Worm (Caenorhabditis elegans) whole organism, L1 larva: ENCODE measurements around the gene lmtr-3.
A peak's percentile ranks its signal among the peaks of the same experiment; 100 is the strongest.

Source experiments
- C16A3.4 ChIP-seq: fragments of 150-350 bp; optimal IDR thresholded peaks from 2 replicates; lab custom pipeline; 2014; ENCODE audit warnings: missing biosample characterization, missing genetic modification characterization
- aha-1 ChIP-seq: fragments of 150-350 bp; optimal IDR thresholded peaks from 2 replicates; lab custom pipeline; 2014; ENCODE audit warnings: missing biosample characterization, missing genetic modification characterization
- alr-1 ChIP-seq: fragments of 200-800 bp; sonication (Bioruptor generic); optimal IDR thresholded peaks from 2 replicates; lab custom pipeline; 2018; ENCODE audit warnings: borderline replicate concordance, mild to moderate bottlenecking, missing genetic modification characterization, missing compliant biosample characterization
- aly-2 ChIP-seq: fragments of 150-350 bp; optimal IDR thresholded peaks from 2 replicates; lab custom pipeline; 2014; ENCODE audit warnings: missing biosample characterization, missing genetic modification characterization
- ama-1 ChIP-seq: fragments of 150-350 bp; optimal IDR thresholded peaks from 2 replicates; lab custom pipeline; 2014
- blmp-1 ChIP-seq: fragments of 150-350 bp; optimal IDR thresholded peaks from 2 replicates; lab custom pipeline; 2014; ENCODE audit warnings: missing biosample characterization, missing genetic modification characterization
- ceh-88 ChIP-seq: fragments of 200-800 bp; sonication (Bioruptor generic); IDR thresholded peaks from 2 replicates; pipeline ENCODE4 v1.3.6; 2022; ENCODE audit warnings: missing genetic modification characterization, missing compliant biosample characterization
- ces-1 ChIP-seq: fragments of 150-350 bp; optimal IDR thresholded peaks from 2 replicates; lab custom pipeline; 2014; ENCODE audit warnings: missing biosample characterization, missing genetic modification reagents, missing genetic modification characterization
- dsc-1 ChIP-seq: sonication (generic microtip); optimal IDR thresholded peaks from 2 replicates; lab custom pipeline; 2016; ENCODE audit warnings: mild to moderate bottlenecking, missing genetic modification characterization, missing compliant biosample characterization
- efl-1 ChIP-seq, 4 experiments: fragments of 150-350 bp; optimal IDR thresholded peaks in 3 of 4; peaks in 1 of 4; 1 replicate in 1 of 4; 2 replicates in 3 of 4; lab custom pipeline; 2014; ENCODE audit warnings: missing biosample characterization in 2 of 4, missing genetic modification characterization in 2 of 4, missing genetic modification reagents in 2 of 4
- egl-13 ChIP-seq: sonication (generic microtip); optimal IDR thresholded peaks from 2 replicates; lab custom pipeline; 2016; ENCODE audit warnings: missing genotype, missing genetic modification reagents, missing genetic modification characterization, missing compliant biosample characterization
- egl-27 ChIP-seq, 2 experiments: fragments of 150-350 bp in 1 of 2; sonication (generic microtip); optimal IDR thresholded peaks; 3 replicates each; lab custom pipeline; 2017 to 2018; ENCODE audit warnings: missing biosample characterization in 2 of 2, missing genetic modification characterization in 2 of 2, missing genetic modification reagents in 2 of 2
- elt-2 ChIP-seq: sonication (generic microtip); optimal IDR thresholded peaks from 2 replicates; lab custom pipeline; 2016; ENCODE audit warnings: missing genetic modification characterization, mild to moderate bottlenecking, inconsistent platforms, missing compliant biosample characterization, missing genetic modification reagents
- elt-3 ChIP-seq, 6 experiments: fragments of 150-350 bp in 1 of 6; sonication (generic microtip); optimal IDR thresholded peaks; 2 replicates each; lab custom pipeline; 2017 to 2018; ENCODE audit warnings: missing biosample characterization in 6 of 6, missing genetic modification characterization in 6 of 6, inconsistent platforms in 1 of 6
- ets-5 ChIP-seq: fragments of 200-800 bp; sonication (Bioruptor generic); IDR thresholded peaks from 2 replicates; pipeline ENCODE4 v1.3.6; 2022; ENCODE audit warnings: missing genetic modification characterization, missing compliant biosample characterization
- fkh-10 ChIP-seq: sonication (generic microtip); optimal IDR thresholded peaks from 2 replicates; lab custom pipeline; 2017; ENCODE audit warnings: missing biosample characterization, missing genetic modification reagents, missing genetic modification characterization
- fkh-4 ChIP-seq: sonication (generic microtip); optimal IDR thresholded peaks from 2 replicates; lab custom pipeline; 2016; ENCODE audit warnings: missing compliant biosample characterization, missing genetic modification characterization, borderline replicate concordance
- fkh-8 ChIP-seq: sonication (generic microtip); optimal IDR thresholded peaks from 2 replicates; lab custom pipeline; 2016; ENCODE audit warnings: mild to moderate bottlenecking, missing genetic modification characterization, missing compliant biosample characterization
- hlh-17 ChIP-seq: fragments of 200-800 bp; sonication (Bioruptor generic); optimal IDR thresholded peaks from 2 replicates; lab custom pipeline; 2018; ENCODE audit warnings: missing genetic modification characterization, mild to moderate bottlenecking, missing compliant biosample characterization, moderate library complexity, borderline replicate concordance
- hlh-4 ChIP-seq: sonication (generic microtip); optimal IDR thresholded peaks from 2 replicates; lab custom pipeline; 2016; ENCODE audit warnings: mild to moderate bottlenecking, missing genetic modification characterization, missing compliant biosample characterization
- hpl-2 ChIP-seq: fragments of 150-350 bp; optimal IDR thresholded peaks from 2 replicates; lab custom pipeline; 2014; ENCODE audit warnings: missing biosample characterization, missing genetic modification reagents, missing genetic modification characterization
- isw-1 ChIP-seq: fragments of 200-800 bp; sonication (Bioruptor generic); IDR thresholded peaks from 2 replicates; pipeline ENCODE4 v1.3.6; 2022; ENCODE audit warnings: missing genetic modification characterization, missing compliant biosample characterization
- lin-15B ChIP-seq: fragments of 150-350 bp; sonication (generic microtip); optimal IDR thresholded peaks from 3 replicates; lab custom pipeline; 2014; ENCODE audit warnings: missing biosample characterization, missing genetic modification characterization
- lin-39 ChIP-seq: fragments of 150-350 bp; optimal IDR thresholded peaks from 2 replicates; lab custom pipeline; 2014; ENCODE audit warnings: missing biosample characterization, missing genetic modification reagents, missing genetic modification characterization
- lir-3 ChIP-seq: sonication (generic microtip); optimal IDR thresholded peaks from 2 replicates; lab custom pipeline; 2016; ENCODE audit warnings: mild to moderate bottlenecking, missing genetic modification characterization, moderate library complexity, missing compliant biosample characterization; ENCODE audit not compliant: poor library complexity
- lsy-2 ChIP-seq, 2 experiments: fragments of 150-350 bp; optimal IDR thresholded peaks; 2 replicates each; lab custom pipeline; 2014; ENCODE audit warnings: missing biosample characterization in 2 of 2, missing genetic modification characterization in 2 of 2
- mab-9 ChIP-seq: fragments of 200-800 bp; sonication (Bioruptor generic); IDR thresholded peaks from 2 replicates; pipeline ENCODE4 v1.3.6; 2022; ENCODE audit warnings: missing genetic modification reagents, missing genetic modification characterization, missing compliant biosample characterization
- mef-2 ChIP-seq: fragments of 150-350 bp; optimal IDR thresholded peaks from 2 replicates; lab custom pipeline; 2014; ENCODE audit warnings: missing biosample characterization, missing genetic modification characterization
- mep-1 ChIP-seq: fragments of 150-350 bp; optimal IDR thresholded peaks from 2 replicates; lab custom pipeline; 2014; ENCODE audit warnings: missing biosample characterization, missing genetic modification characterization
- nhr-11 ChIP-seq: fragments of 150-350 bp; optimal IDR thresholded peaks from 2 replicates; lab custom pipeline; 2014; ENCODE audit warnings: missing biosample characterization, missing genetic modification characterization
- nhr-237 ChIP-seq: fragments of 150-350 bp; optimal IDR thresholded peaks from 2 replicates; lab custom pipeline; 2014; ENCODE audit warnings: missing biosample characterization, missing genetic modification characterization
- nhr-28 ChIP-seq: fragments of 150-350 bp; optimal IDR thresholded peaks from 2 replicates; lab custom pipeline; 2014; ENCODE audit warnings: missing biosample characterization, missing genetic modification characterization
- nhr-47 ChIP-seq: sonication (generic microtip); optimal IDR thresholded peaks from 2 replicates; lab custom pipeline; 2016; ENCODE audit warnings: mild to moderate bottlenecking, missing genetic modification characterization, moderate library complexity, missing compliant biosample characterization
- nhr-77 ChIP-seq: fragments of 150-350 bp; optimal IDR thresholded peaks from 2 replicates; lab custom pipeline; 2014; ENCODE audit warnings: missing biosample characterization, missing genetic modification characterization
- nhr-85 ChIP-seq: sonication (generic microtip); peaks from one replicate; lab custom pipeline; 2016; ENCODE audit warnings: missing genetic modification characterization, inconsistent platforms, missing compliant biosample characterization
- pag-3 ChIP-seq: sonication (generic microtip); optimal IDR thresholded peaks from 2 replicates; lab custom pipeline; 2017; ENCODE audit warnings: missing genetic modification characterization, mild to moderate bottlenecking, missing compliant biosample characterization, antibody characterized with exemption, borderline replicate concordance; ENCODE audit not compliant: insufficient read depth
- pqm-1 ChIP-seq: sonication (generic microtip); optimal IDR thresholded peaks from 3 replicates; lab custom pipeline; 2017; ENCODE audit warnings: missing biosample characterization, missing genetic modification characterization
- rnt-1 ChIP-seq: sonication (generic microtip); optimal IDR thresholded peaks from 2 replicates; lab custom pipeline; 2016; ENCODE audit warnings: mild to moderate bottlenecking, missing genetic modification characterization, moderate library complexity, missing compliant biosample characterization
- skn-1 ChIP-seq: fragments of 150-350 bp; optimal IDR thresholded peaks from 2 replicates; lab custom pipeline; 2014; ENCODE audit warnings: missing biosample characterization, missing genetic modification characterization
- snpc-4 ChIP-seq: fragments of 150-350 bp; optimal IDR thresholded peaks from 2 replicates; lab custom pipeline; 2014; ENCODE audit warnings: missing biosample characterization, missing genetic modification characterization
- sptf-1 ChIP-seq: fragments of 150-350 bp; optimal IDR thresholded peaks from 2 replicates; lab custom pipeline; 2014; ENCODE audit warnings: missing biosample characterization, missing genetic modification characterization
- sup-37 ChIP-seq: fragments of 200-800 bp; sonication (Bioruptor generic); optimal IDR thresholded peaks from 2 replicates; lab custom pipeline; 2018; ENCODE audit warnings: mild to moderate bottlenecking, missing genetic modification characterization, missing compliant biosample characterization
- tbx-2 ChIP-seq: sonication (generic microtip); optimal IDR thresholded peaks from 2 replicates; lab custom pipeline; 2016; ENCODE audit warnings: missing genetic modification characterization, missing compliant biosample characterization
- unc-130 ChIP-seq: fragments of 150-350 bp; optimal IDR thresholded peaks from 2 replicates; lab custom pipeline; 2017; ENCODE audit warnings: missing biosample characterization, missing genetic modification characterization, inconsistent platforms
- unc-30 ChIP-seq: sonication (generic microtip); optimal IDR thresholded peaks from 2 replicates; lab custom pipeline; 2017; ENCODE audit warnings: missing biosample characterization, missing genetic modification characterization
- unc-62 ChIP-seq: fragments of 150-350 bp; optimal IDR thresholded peaks from 2 replicates; lab custom pipeline; 2014; ENCODE audit warnings: missing biosample characterization, missing genetic modification reagents, missing genetic modification characterization
- unc-86 ChIP-seq: sonication (generic microtip); optimal IDR thresholded peaks from 2 replicates; lab custom pipeline; 2016; ENCODE audit warnings: missing genetic modification characterization, missing compliant biosample characterization
- unc-98 ChIP-seq: fragments of 200-800 bp; sonication (Bioruptor generic); IDR thresholded peaks from 2 replicates; pipeline ENCODE4 v1.3.6; 2022; ENCODE audit warnings: missing genetic modification characterization, missing compliant biosample characterization
- vab-15 ChIP-seq: sonication (generic microtip); optimal IDR thresholded peaks from 2 replicates; lab custom pipeline; 2017; ENCODE audit warnings: missing genotype, mild to moderate bottlenecking, missing genetic modification characterization, missing compliant biosample characterization
- zag-1 ChIP-seq: fragments of 150-350 bp; optimal IDR thresholded peaks from 2 replicates; lab custom pipeline; 2014; ENCODE audit warnings: missing biosample characterization, missing genetic modification characterization

Gene lmtr-3

DNA sequence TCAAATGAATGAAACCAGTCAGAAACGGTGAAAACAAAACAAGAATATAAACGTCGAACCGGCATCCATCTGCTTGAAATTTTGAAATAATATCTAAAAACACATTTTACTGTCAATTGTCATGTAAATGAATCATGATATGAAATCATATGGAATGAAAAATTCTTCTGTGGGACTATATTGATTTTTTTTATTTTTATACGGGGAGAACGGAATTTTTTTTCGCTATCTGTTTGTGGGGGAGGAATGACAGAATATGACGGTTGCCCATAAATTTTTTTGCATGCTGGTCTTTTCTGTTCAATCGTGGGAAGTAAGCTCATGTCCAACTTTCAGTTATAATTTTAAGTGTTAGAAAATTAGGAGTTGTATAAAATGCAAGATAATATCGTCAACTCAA lies 20.7 kb downstream of the lmtr-3 start, which contains the start of gene C06H2.7:
TSS of gene C06H2.7 (minus strand) at position 101 of the 400 bp plus-strand sequence.
- no peak for TF ChIP-seq mef-2 (tag; lab: Kevin White, UChicago)
- TF ChIP-seq efl-1 (optimal IDR thresholded peaks at IDR 0.05; lab: Kevin White, UChicago), result no peak
- TF ChIP-seq efl-1 (GFP tag; optimal IDR thresholded peaks at IDR 0.05 in 1 of 2; lab: Kevin White, UChicago), result peak in 1 of 2 experiments; percentile 7

DNA sequence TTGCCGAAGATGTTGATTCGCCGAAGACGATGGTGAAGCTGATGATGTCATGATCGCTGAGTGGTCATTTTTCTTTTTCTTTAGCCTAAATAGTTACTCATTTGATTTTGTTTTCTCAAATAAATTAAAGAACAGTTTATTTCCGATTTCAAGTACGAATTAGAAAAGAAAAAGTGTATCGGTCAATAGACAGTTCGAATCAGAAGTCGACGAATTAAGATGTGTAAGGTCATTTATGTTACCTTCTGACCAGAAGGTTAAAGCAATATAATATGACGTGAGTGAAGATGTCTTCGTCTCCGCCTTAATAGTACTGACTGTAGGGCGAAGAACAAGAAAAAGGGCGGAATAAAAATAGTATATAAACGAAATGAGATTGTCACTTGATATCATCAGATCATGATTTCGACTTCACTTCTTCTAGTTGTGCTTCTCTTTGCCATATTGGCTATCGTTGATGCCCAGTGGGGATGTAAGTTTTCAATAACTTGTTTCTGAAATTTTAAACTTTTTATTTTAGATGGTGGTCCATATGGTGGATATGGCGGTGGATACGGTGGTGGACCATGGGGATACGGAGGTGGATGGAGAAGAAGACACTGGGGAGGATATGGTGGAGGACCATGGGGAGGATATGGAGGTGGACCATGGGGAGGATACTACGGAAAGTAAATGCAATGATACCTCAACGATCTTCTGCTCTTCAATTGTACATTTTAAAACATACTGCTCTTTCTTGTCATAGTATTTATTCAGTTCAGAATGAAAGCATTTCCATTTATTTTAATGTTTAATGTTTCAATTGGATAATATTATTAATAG lies 23.2 kb downstream of the lmtr-3 start, which contains the start of the genes T19C4.24 and nlp-33:
TSS of gene T19C4.24 (minus strand) at position 51 of the 822 bp plus-strand sequence.
TSS of gene nlp-33 (plus strand) at position 389 of the 822 bp plus-strand sequence.
- TF ChIP-seq aly-2 (tag; lab: Kevin White, UChicago), result no peak
- TF ChIP-seq snpc-4 (tag; lab: Kevin White, UChicago), result no peak
- no peak for TF ChIP-seq sup-37 (GFP tag; lab: Kevin White, UChicago)
- no peak for TF ChIP-seq unc-86 (tag; lab: Kevin White, UChicago)
- TF ChIP-seq fkh-10 (GFP tag; lab: Kevin White, UChicago), result no peak
- no peak for TF ChIP-seq ceh-88 (GFP tag; lab: Robert Waterston, UW)
- TF ChIP-seq sptf-1, result no peak
- no peak for TF ChIP-seq lin-39 (tag; lab: Kevin White, UChicago)
- TF ChIP-seq vab-15 (tag; lab: Kevin White, UChicago), result no peak
- TF ChIP-seq alr-1 (tag; lab: Kevin White, UChicago), result no peak
- no peak for TF ChIP-seq elt-2 (tag; lab: Kevin White, UChicago)
- TF ChIP-seq nhr-85, result peak; percentile 89
- TF ChIP-seq nhr-47, result no peak
- TF ChIP-seq skn-1 (tag; lab: Kevin White, UChicago), result no peak
- no peak for TF ChIP-seq rnt-1 (tag; lab: Kevin White, UChicago)
- TF ChIP-seq ets-5 (GFP tag; lab: Robert Waterston, UW), result no peak
- no peak for TF ChIP-seq unc-30
- no peak for TF ChIP-seq hlh-4 (tag; lab: Kevin White, UChicago)
- no peak for TF ChIP-seq lir-3
- TF ChIP-seq isw-1 (GFP tag; lab: Robert Waterston, UW), result no peak
- no peak for TF ChIP-seq nhr-28 (tag; lab: Kevin White, UChicago)
- no peak for TF ChIP-seq lin-15B (tag; lab: Kevin White, UChicago)
- TF ChIP-seq zag-1 (tag; lab: Kevin White, UChicago), result no peak
- no peak for TF ChIP-seq C16A3.4 (tag; lab: Kevin White, UChicago)
- no peak for TF ChIP-seq hpl-2 (GFP tag; lab: Kevin White, UChicago)
- TF ChIP-seq blmp-1 (tag; lab: Kevin White, UChicago), result peak; percentile 26
- no peak for TF ChIP-seq nhr-237 (tag; lab: Kevin White, UChicago)
- TF ChIP-seq hlh-17 (GFP tag; lab: Kevin White, UChicago), result no peak
- TF ChIP-seq ces-1 (GFP tag; lab: Kevin White, UChicago), result no peak
- no peak for TF ChIP-seq nhr-11 (tag; lab: Kevin White, UChicago)
- no peak for TF ChIP-seq nhr-77 (tag; lab: Kevin White, UChicago)
- TF ChIP-seq pag-3, result no peak
- TF ChIP-seq fkh-8 (tag; lab: Kevin White, UChicago), result no peak
- TF ChIP-seq tbx-2 (tag; lab: Kevin White, UChicago), result peak; percentile 20
- no peak for TF ChIP-seq dsc-1
- no peak for TF ChIP-seq mab-9 (GFP tag; lab: Robert Waterston, UW)
- no peak for TF ChIP-seq unc-62 (GFP tag; lab: Kevin White, UChicago)
- TF ChIP-seq pqm-1 (tag; lab: Kevin White, UChicago), result no peak
- TF ChIP-seq unc-98 (GFP tag; lab: Robert Waterston, UW), result no peak
- peak in 1 of 2 experiments; percentile 8 for TF ChIP-seq lsy-2 (tag; optimal IDR thresholded peaks at IDR 0.05; lab: Kevin White, UChicago)
- TF ChIP-seq unc-130, result no peak
- peak; percentile 82 for TF ChIP-seq ama-1 (lab: Kevin White, UChicago)
- TF ChIP-seq fkh-4, result no peak
- TF ChIP-seq egl-27 (tag; optimal IDR thresholded peaks at IDR 0.05; lab: Kevin White, UChicago), result no peak
- TF ChIP-seq aha-1 (tag; lab: Kevin White, UChicago), result no peak
- peak in 2 of 6 experiments; percentile 60 to 74 for TF ChIP-seq elt-3 (tag; optimal IDR thresholded peaks at IDR 0.05; lab: Kevin White, UChicago)
- no peak for TF ChIP-seq egl-13 (tag; lab: Kevin White, UChicago)
- no peak for TF ChIP-seq mep-1 (tag; lab: Kevin White, UChicago)
